Fruit fly (Drosophila melanogaster) Kc167 (cell line): ENCODE measurements around the gene CG15431.

Source experiments
- Myc ChIP-seq: fragments of >200 bp; optimal IDR thresholded peaks from 2 replicates; lab custom pipeline; 2017; ENCODE audit warnings: missing external identifiers
- Sin3A ChIP-seq: fragments of >200 bp; optimal IDR thresholded peaks from 2 replicates; lab custom pipeline; 2018; ENCODE audit warnings: missing external identifiers
- h ChIP-seq: fragments of >200 bp; optimal IDR thresholded peaks from 3 replicates; lab custom pipeline; 2018; ENCODE audit warnings: missing external identifiers
- insv ChIP-seq: fragments of >200 bp; optimal IDR thresholded peaks from 3 replicates; lab custom pipeline; 2018; ENCODE audit warnings: missing external identifiers
- psq ChIP-seq: fragments of >200 bp; optimal IDR thresholded peaks from 2 replicates; lab custom pipeline; 2017; ENCODE audit warnings: missing external identifiers
- ttk ChIP-seq: sonication (Bioruptor generic); optimal IDR thresholded peaks from 2 replicates; lab custom pipeline; 2017; ENCODE audit warnings: missing external identifiers

The CG15431 gene

dm6 chr2L:4361438-4361975 lies 79.6 kb downstream of the CG15431 start, which contains the start of gene Traf4:
TSS of gene Traf4 (plus strand) at chr2L:4361925.
- no peak for TF ChIP-seq Sin3A
- TF ChIP-seq Myc (lab: Kevin White, UChicago), result no peak
- TF ChIP-seq psq (lab: Kevin White, UChicago), result no peak
- no peak for TF ChIP-seq ttk
- no peak for TF ChIP-seq h (lab: Kevin White, UChicago)
- TF ChIP-seq insv, result no peak

DNA sequence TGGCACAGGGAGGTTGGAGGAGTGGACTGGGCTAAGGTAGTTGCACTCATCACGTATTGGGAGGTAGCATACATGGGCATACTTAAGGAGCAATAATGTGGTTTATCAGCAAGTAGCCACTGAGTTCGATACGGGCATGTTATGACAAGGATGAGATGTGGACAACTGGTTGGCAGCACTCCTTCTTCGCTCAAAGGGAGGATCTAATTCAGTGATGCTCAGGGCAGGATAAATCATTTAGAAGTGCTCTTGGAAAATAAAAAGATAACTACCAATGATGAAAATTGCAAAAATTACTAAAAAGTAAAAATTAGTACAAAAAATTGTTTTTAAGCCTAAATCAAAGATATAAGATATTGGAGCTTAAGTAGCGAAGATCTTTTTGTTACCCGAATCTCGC lies 80.2 kb downstream of the CG15431 start:
- TF ChIP-seq psq (lab: Kevin White, UChicago), result no peak
- TF ChIP-seq ttk, result no peak
- no peak for TF ChIP-seq h (lab: Kevin White, UChicago)
- no peak for TF ChIP-seq Sin3A
- no peak for TF ChIP-seq Myc (lab: Kevin White, UChicago)

DNA sequence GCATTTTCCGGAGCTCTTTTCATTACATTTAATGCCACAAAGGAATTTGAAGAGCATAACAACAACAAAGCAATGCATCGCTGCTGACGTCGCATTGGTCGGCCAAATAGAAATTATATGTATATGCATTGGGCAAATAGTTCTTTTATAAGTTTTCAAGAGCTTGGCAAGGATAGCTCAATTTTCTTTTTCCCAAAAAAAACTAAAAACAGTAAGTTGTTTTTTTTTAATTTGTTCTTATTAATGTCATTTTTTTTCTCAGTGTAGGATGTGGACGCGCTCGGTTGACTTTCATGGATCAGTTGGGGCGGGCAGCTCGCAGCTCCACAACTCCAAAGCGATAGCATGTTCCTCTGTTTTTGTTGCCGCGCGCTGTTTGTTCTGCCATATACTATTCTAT lies 81.9 kb downstream of the CG15431 start:
- TF ChIP-seq h (lab: Kevin White, UChicago) (no peak), ttk (no peak), Myc (lab: Kevin White, UChicago) (no peak), Sin3A (no peak), insv (no peak), psq (lab: Kevin White, UChicago) (no peak)

DNA sequence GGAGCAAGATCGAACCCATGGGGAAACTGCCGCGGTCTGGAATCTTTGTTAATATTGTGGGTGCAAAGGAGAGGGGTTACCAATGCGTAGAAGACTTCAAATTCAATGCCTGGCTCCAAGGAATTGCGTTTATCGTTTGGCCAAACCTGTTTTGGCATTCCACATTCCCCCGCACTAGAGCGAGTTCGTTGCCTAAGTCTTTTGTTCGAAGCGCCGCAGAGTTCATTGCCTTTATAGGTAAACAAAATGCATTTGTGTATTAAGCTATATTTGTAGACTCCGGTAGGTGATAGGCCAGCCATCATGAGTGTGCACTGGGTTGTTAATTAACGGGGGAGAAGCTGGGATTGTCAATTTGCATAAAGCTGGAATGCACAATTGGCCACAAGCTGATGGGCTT lies 86.0 kb downstream of the CG15431 start:
- TF ChIP-seq h (lab: Kevin White, UChicago) (no peak), insv (no peak), Myc (lab: Kevin White, UChicago) (no peak), ttk (no peak), Sin3A (no peak), psq (lab: Kevin White, UChicago) (no peak)
